Fruit fly (Drosophila melanogaster) whole organism, embryonic: ENCODE data around the gene CG11374.

Experiments used
- Bdp1 ChIP-seq: fragments of 200-800 bp; sonication (Bioruptor generic); optimal IDR thresholded peaks from 3 replicates; lab custom pipeline; 2016; ENCODE audit warnings: missing biosample characterization, missing genetic modification characterization
- CG12236 ChIP-seq: fragments of 200-800 bp; sonication (Bioruptor generic); optimal IDR thresholded peaks from 2 replicates; lab custom pipeline; 2016; ENCODE audit warnings: missing biosample characterization, missing genetic modification characterization
- CG12769 ChIP-seq: fragments of 200-800 bp; sonication (Bioruptor generic); optimal IDR thresholded peaks from 2 replicates; lab custom pipeline; 2019; ENCODE audit warnings: missing biosample characterization, mild to moderate bottlenecking, missing genetic modification characterization, moderate library complexity
- CG7987 ChIP-seq: fragments of 200-800 bp; sonication (Bioruptor generic); optimal IDR thresholded peaks from 2 replicates; lab custom pipeline; 2018; ENCODE audit warnings: missing biosample characterization, mild to moderate bottlenecking, missing genetic modification characterization, moderate library complexity
- CG9817 ChIP-seq: fragments of 200-800 bp; sonication (Bioruptor generic); optimal IDR thresholded peaks from 2 replicates; lab custom pipeline; 2018; ENCODE audit warnings: missing biosample characterization, mild to moderate bottlenecking, missing genetic modification characterization, moderate library complexity
- Dbx ChIP-seq: fragments of 200-800 bp; sonication (Bioruptor generic); IDR thresholded peaks from 3 replicates; pipeline ENCODE4 v1.3.6; 2022; ENCODE audit warnings: missing biosample characterization, missing genetic modification characterization
- Gug ChIP-seq: fragments of 200-800 bp; sonication (Bioruptor generic); IDR thresholded peaks from 4 replicates; pipeline ENCODE4 v1.3.6; 2022; ENCODE audit warnings: missing biosample characterization, missing genetic modification characterization
- Tbp ChIP-seq: fragments of >200 bp; optimal IDR thresholded peaks from 2 replicates; lab custom pipeline; 2018; ENCODE audit warnings: missing biosample characterization, missing genetic modification characterization
- ems ChIP-seq: fragments of 200-800 bp; sonication (Bioruptor generic); optimal IDR thresholded peaks from 3 replicates; lab custom pipeline; 2016; ENCODE audit warnings: missing biosample characterization, missing genetic modification characterization
- peb ChIP-seq: fragments of 200-800 bp; sonication (Bioruptor generic); IDR thresholded peaks from 2 replicates; pipeline ENCODE4 v1.3.6; 2022; ENCODE audit warnings: missing biosample characterization, missing genetic modification characterization
- pzg ChIP-seq: fragments of 200-800 bp; sonication (Bioruptor generic); optimal IDR thresholded peaks from 3 replicates; lab custom pipeline; 2018; ENCODE audit warnings: missing biosample characterization, mild to moderate bottlenecking, missing genetic modification characterization, moderate library complexity
- sug ChIP-seq: fragments of 200-800 bp; optimal IDR thresholded peaks from 2 replicates; lab custom pipeline; 2019; ENCODE audit warnings: missing biosample characterization, mild to moderate bottlenecking, missing genetic modification characterization, moderate library complexity

Gene CG11374

dm6 chr2L:125364-126252 lies 49.5 kb downstream of the CG11374 start (continued):
- TF ChIP-seq Gug (GFP tag; lab: Robert Waterston, UW), result no peak
- peak; percentile 59 for TF ChIP-seq CG12769 (tag; lab: Kevin White, UChicago)
- TF ChIP-seq ems (GFP tag; lab: Kevin White, UChicago), result no peak
- no peak for TF ChIP-seq pzg (GFP tag; lab: Kevin White, UChicago)
- TF ChIP-seq CG9817 (tag; lab: Kevin White, UChicago), result no peak
- no peak for TF ChIP-seq CG12236 (GFP tag; lab: Kevin White, UChicago)
- TF ChIP-seq CG7987 (GFP tag; lab: Kevin White, UChicago), result peak; percentile 10
- TF ChIP-seq Bdp1 (GFP tag; lab: Kevin White, UChicago), result no peak
- no peak for TF ChIP-seq peb (GFP tag; lab: Robert Waterston, UW)
- TF ChIP-seq Tbp (GFP tag; lab: Kevin White, UChicago), result no peak
- TF ChIP-seq Dbx (GFP tag; lab: Robert Waterston, UW), result no peak
- TF ChIP-seq sug (tag; lab: Kevin White, UChicago), result peak; percentile 71
